Worm (Caenorhabditis elegans) whole organism, L2 larva: Measurements from ENCODE around the gene sre-51.

Experiments
- elt-1 ChIP-seq: fragments of 150-350 bp; optimal IDR thresholded peaks from 2 replicates; lab custom pipeline; 2014; ENCODE audit warnings: missing biosample characterization, missing genetic modification characterization
- nhr-25 ChIP-seq: fragments of 150-350 bp; sonication (generic microtip); optimal IDR thresholded peaks from 3 replicates; lab custom pipeline; 2014; ENCODE audit warnings: missing biosample characterization, missing genetic modification characterization
- skn-1 ChIP-seq: sonication (generic microtip); optimal IDR thresholded peaks from 2 replicates; lab custom pipeline; 2017; ENCODE audit warnings: missing biosample characterization, missing genetic modification characterization
- unc-39 ChIP-seq: fragments of 150-350 bp; optimal IDR thresholded peaks from 2 replicates; lab custom pipeline; 2014; ENCODE audit warnings: missing biosample characterization, missing genetic modification characterization

ce11 chrII:12348957-12349356, 37.3 kb downstream of the sre-51 start:
- TF ChIP-seq nhr-25 (tag; lab: Kevin White, UChicago) (no peak), unc-39 (no peak), skn-1 (no peak), elt-1 (tag; lab: Kevin White, UChicago) (no peak)
